Worm (Caenorhabditis elegans) whole organism, L3 larva: ENCODE data around the gene nape-1.

Experiments used
- R02D3.7 ChIP-seq: fragments of 150-350 bp; optimal IDR thresholded peaks from 2 replicates; lab custom pipeline; 2014; ENCODE audit warnings: missing biosample characterization, missing genetic modification characterization
- ZK546.5 ChIP-seq: sonication (generic microtip); optimal IDR thresholded peaks from 2 replicates; lab custom pipeline; 2017; ENCODE audit warnings: missing biosample characterization, missing genetic modification characterization
- aly-2 ChIP-seq: fragments of 150-350 bp; optimal IDR thresholded peaks from 2 replicates; lab custom pipeline; 2014; ENCODE audit warnings: missing biosample characterization, missing genetic modification characterization
- ama-1 ChIP-seq: fragments of 150-350 bp; optimal IDR thresholded peaks from 2 replicates; lab custom pipeline; 2018
- ceh-16 ChIP-seq: sonication (generic microtip); optimal IDR thresholded peaks from 2 replicates; lab custom pipeline; 2017; ENCODE audit warnings: missing biosample characterization, missing genetic modification characterization
- ceh-28 ChIP-seq: fragments of 150-350 bp; optimal IDR thresholded peaks from 2 replicates; lab custom pipeline; 2014; ENCODE audit warnings: missing biosample characterization, missing genetic modification reagents, missing genetic modification characterization
- ceh-82 ChIP-seq: fragments of 150-350 bp; optimal IDR thresholded peaks from 2 replicates; lab custom pipeline; 2014; ENCODE audit warnings: missing biosample characterization, missing genetic modification characterization
- daf-12 ChIP-seq: fragments of 150-350 bp; optimal IDR thresholded peaks from 2 replicates; lab custom pipeline; 2014; ENCODE audit warnings: missing biosample characterization, missing genetic modification reagents, missing genetic modification characterization
- egl-5 ChIP-seq: fragments of 150-350 bp; optimal IDR thresholded peaks from 2 replicates; lab custom pipeline; 2017; ENCODE audit warnings: missing biosample characterization, missing genetic modification reagents, missing genetic modification characterization, inconsistent platforms
- elt-2 ChIP-seq: sonication (generic microtip); optimal IDR thresholded peaks from 2 replicates; lab custom pipeline; 2016; ENCODE audit warnings: missing genetic modification reagents, mild to moderate bottlenecking, missing genetic modification characterization, missing compliant biosample characterization
- eor-1 ChIP-seq, 2 experiments: fragments of 150-350 bp; optimal IDR thresholded peaks; 2 replicates each; lab custom pipeline; 2014 to 2018; ENCODE audit warnings: missing biosample characterization in 2 of 2, missing genetic modification characterization in 2 of 2
- fkh-10 ChIP-seq: sonication (generic microtip); optimal IDR thresholded peaks from 2 replicates; lab custom pipeline; 2017; ENCODE audit warnings: missing biosample characterization, missing genetic modification reagents, missing genetic modification characterization
- fos-1 ChIP-seq: fragments of 150-350 bp; optimal IDR thresholded peaks from 2 replicates; lab custom pipeline; 2014; ENCODE audit warnings: missing biosample characterization, missing genetic modification characterization
- hmg-11 ChIP-seq: sonication (generic microtip); optimal IDR thresholded peaks from 2 replicates; lab custom pipeline; 2016; ENCODE audit warnings: missing genetic modification characterization, missing compliant biosample characterization
- jun-1 ChIP-seq: fragments of 150-350 bp; optimal IDR thresholded peaks from 2 replicates; lab custom pipeline; 2014; ENCODE audit warnings: missing biosample characterization, missing genetic modification reagents, missing genetic modification characterization
- lin-39 ChIP-seq: fragments of 150-350 bp; optimal IDR thresholded peaks from 2 replicates; lab custom pipeline; 2018; ENCODE audit warnings: missing biosample characterization, missing genetic modification reagents, missing genetic modification characterization
- lsy-12 ChIP-seq: sonication (generic microtip); optimal IDR thresholded peaks from 2 replicates; lab custom pipeline; 2016; ENCODE audit warnings: mild to moderate bottlenecking, missing genetic modification characterization, missing compliant biosample characterization
- mdl-1 ChIP-seq: fragments of 150-350 bp; optimal IDR thresholded peaks from 2 replicates; lab custom pipeline; 2014; ENCODE audit warnings: missing biosample characterization, missing genetic modification characterization
- mml-1 ChIP-seq: fragments of 150-350 bp; sonication (generic microtip); optimal IDR thresholded peaks from 3 replicates; lab custom pipeline; 2014; ENCODE audit warnings: missing biosample characterization, missing genetic modification characterization
- nfya-1 ChIP-seq: sonication (generic microtip); optimal IDR thresholded peaks from 2 replicates; lab custom pipeline; 2017; ENCODE audit warnings: missing genetic modification characterization, mild to moderate bottlenecking, missing compliant biosample characterization, antibody characterized with exemption, moderate library complexity; ENCODE audit not compliant: insufficient read depth
- nhr-11 ChIP-seq: fragments of 150-350 bp; optimal IDR thresholded peaks from 2 replicates; lab custom pipeline; 2014; ENCODE audit warnings: missing biosample characterization, missing genetic modification characterization
- nhr-23 ChIP-seq: fragments of 150-350 bp; optimal IDR thresholded peaks from 2 replicates; lab custom pipeline; 2014; ENCODE audit warnings: missing biosample characterization, missing genetic modification reagents, missing genetic modification characterization
- nhr-25 ChIP-seq: sonication (generic microtip); optimal IDR thresholded peaks from 2 replicates; lab custom pipeline; 2017; ENCODE audit warnings: missing biosample characterization, missing genetic modification characterization
- nhr-28 ChIP-seq: fragments of 150-350 bp; optimal IDR thresholded peaks from 2 replicates; lab custom pipeline; 2014; ENCODE audit warnings: missing biosample characterization, missing genetic modification characterization
- nhr-43 ChIP-seq: sonication (generic microtip); optimal IDR thresholded peaks from 2 replicates; lab custom pipeline; 2016; ENCODE audit warnings: mild to moderate bottlenecking, missing genetic modification characterization, missing compliant biosample characterization; ENCODE audit not compliant: poor library complexity, severe bottlenecking
- nhr-67 ChIP-seq: fragments of 150-350 bp; optimal IDR thresholded peaks from 2 replicates; lab custom pipeline; 2014; ENCODE audit warnings: missing biosample characterization, missing genetic modification characterization
- nhr-76 ChIP-seq: fragments of 150-350 bp; sonication (generic microtip); optimal IDR thresholded peaks from 5 replicates; lab custom pipeline; 2014; ENCODE audit warnings: missing biosample characterization, missing genetic modification characterization
- nhr-77 ChIP-seq: fragments of 150-350 bp; optimal IDR thresholded peaks from 2 replicates; lab custom pipeline; 2014; ENCODE audit warnings: missing biosample characterization, missing genetic modification characterization
- pha-4 ChIP-seq: fragments of 150-350 bp; optimal IDR thresholded peaks from 2 replicates; lab custom pipeline; 2014; ENCODE audit warnings: missing biosample characterization, missing genetic modification reagents, missing genetic modification characterization
- sea-2 ChIP-seq: fragments of 150-350 bp; sonication (generic microtip); optimal IDR thresholded peaks from 4 replicates; lab custom pipeline; 2014; ENCODE audit warnings: missing biosample characterization, missing genetic modification reagents, missing genetic modification characterization
- skn-1 ChIP-seq: fragments of 150-350 bp; optimal IDR thresholded peaks from 2 replicates; lab custom pipeline; 2014; ENCODE audit warnings: missing biosample characterization, missing genetic modification characterization
- snpc-4 ChIP-seq: fragments of 150-350 bp; optimal IDR thresholded peaks from 2 replicates; lab custom pipeline; 2014; ENCODE audit warnings: missing biosample characterization, missing genetic modification characterization
- tbx-2 ChIP-seq: sonication (generic microtip); optimal IDR thresholded peaks from 2 replicates; lab custom pipeline; 2016; ENCODE audit warnings: mild to moderate bottlenecking, missing genetic modification characterization, missing compliant biosample characterization
- unc-39 ChIP-seq: sonication (generic microtip); optimal IDR thresholded peaks from 4 replicates; lab custom pipeline; 2017; ENCODE audit warnings: missing biosample characterization, missing genetic modification characterization
- unc-62 ChIP-seq: fragments of 150-350 bp; sonication (generic microtip); optimal IDR thresholded peaks from 4 replicates; lab custom pipeline; 2014; ENCODE audit warnings: missing biosample characterization, missing genetic modification reagents, missing genetic modification characterization
- zag-1 ChIP-seq: fragments of 150-350 bp; optimal IDR thresholded peaks from 2 replicates; lab custom pipeline; 2014; ENCODE audit warnings: missing biosample characterization, missing genetic modification characterization
- ztf-4 ChIP-seq: fragments of 150-350 bp; optimal IDR thresholded peaks from 2 replicates; lab custom pipeline; 2014; ENCODE audit warnings: missing biosample characterization, missing genetic modification characterization

The nape-1 gene

ce11 chrIV:3710737-3711136 lies 29.9 kb downstream of the nape-1 start:
- TF ChIP-seq nhr-28 (tag; lab: Kevin White, UChicago) (no peak), ZK546.5 (tag; lab: Kevin White, UChicago) (no peak), zag-1 (tag; lab: Kevin White, UChicago) (no peak), fkh-10 (no peak), ama-1 (lab: Kevin White, UChicago) (no peak), nfya-1 (tag; lab: Kevin White, UChicago) (no peak), mdl-1 (no peak), pha-4 (tag; lab: Kevin White, UChicago) (no peak), nhr-11 (no peak), eor-1 (tag; optimal IDR thresholded peaks at IDR 0.05; lab: Kevin White, UChicago) (no peak), snpc-4 (tag; lab: Kevin White, UChicago) (no peak), aly-2 (tag; lab: Kevin White, UChicago) (no peak), hmg-11 (no peak), nhr-77 (tag; lab: Kevin White, UChicago) (no peak), ceh-28 (no peak), nhr-67 (tag; lab: Kevin White, UChicago) (no peak)
- TF ChIP-seq, all 47 proteins: peak for 0

DNA sequence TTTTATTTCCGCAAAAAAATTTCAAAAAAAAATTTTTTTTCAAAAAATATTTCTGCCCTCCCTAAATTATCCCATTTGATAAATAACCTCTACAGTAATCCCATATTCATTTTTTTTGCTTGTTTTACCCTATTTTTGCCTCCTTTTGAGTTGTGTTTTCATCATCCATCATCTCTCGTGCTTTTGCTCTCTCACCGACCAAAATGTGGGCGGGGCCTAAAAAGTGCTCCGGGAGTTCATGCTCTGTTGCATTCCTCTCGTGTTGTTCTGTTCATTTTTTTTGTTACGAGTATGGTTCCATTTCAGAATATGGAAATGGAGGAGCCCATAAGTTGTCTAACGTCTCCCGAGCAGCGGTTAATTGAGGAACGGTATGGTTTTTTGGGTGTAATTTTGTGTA lies 31.5 kb downstream of the nape-1 start, which contains the start of gene Y37E11AL.1:
TSS of gene Y37E11AL.1 (plus strand) at position 301 of the 400 bp plus-strand sequence.
- no peak for TF ChIP-seq mml-1 (tag; lab: Kevin White, UChicago)
- TF ChIP-seq, all 47 proteins: peak for 0

DNA sequence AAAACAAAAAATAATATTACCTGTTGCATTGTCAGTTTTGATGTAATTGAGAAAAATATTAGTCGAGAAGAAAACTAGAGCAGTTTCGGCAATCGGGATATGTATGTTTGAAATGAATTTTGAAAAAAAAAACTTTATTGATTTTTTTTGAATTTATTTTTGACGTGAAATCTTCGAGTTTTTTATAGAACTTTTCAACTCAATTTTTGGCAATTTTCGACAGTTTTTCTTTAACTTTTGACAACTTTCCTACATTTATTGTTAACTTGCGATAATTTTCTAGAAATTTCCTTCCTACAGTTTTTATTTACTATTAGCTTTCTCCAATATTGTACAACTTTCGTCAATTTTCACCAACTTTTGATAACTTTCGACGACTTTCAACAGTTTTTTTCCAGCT lies 38.8 kb downstream of the nape-1 start, which contains the start of gene Y37E11AL.12:
TSS of gene Y37E11AL.12 (minus strand) at position 101 of the 400 bp plus-strand sequence.
- TF ChIP-seq mml-1 (tag; lab: Kevin White, UChicago): no peak
- TF ChIP-seq pha-4 (tag; lab: Kevin White, UChicago): no peak
- no peak for TF ChIP-seq nhr-43 (tag; lab: Kevin White, UChicago)
- TF ChIP-seq aly-2 (tag; lab: Kevin White, UChicago): no peak
- TF ChIP-seq nhr-11: no peak
- TF ChIP-seq lsy-12: no peak
- TF ChIP-seq tbx-2 (tag; lab: Kevin White, UChicago): no peak
- TF ChIP-seq eor-1 (tag; optimal IDR thresholded peaks at IDR 0.05; lab: Kevin White, UChicago): no peak
- TF ChIP-seq sea-2 (GFP tag; lab: Kevin White, UChicago): no peak
- no peak for TF ChIP-seq ztf-4 (tag; lab: Kevin White, UChicago)
- TF ChIP-seq ZK546.5 (tag; lab: Kevin White, UChicago): no peak
- no peak for TF ChIP-seq ceh-82
- TF ChIP-seq unc-62 (GFP tag; lab: Kevin White, UChicago): no peak
- no peak for TF ChIP-seq egl-5 (tag; lab: Kevin White, UChicago)

DNA sequence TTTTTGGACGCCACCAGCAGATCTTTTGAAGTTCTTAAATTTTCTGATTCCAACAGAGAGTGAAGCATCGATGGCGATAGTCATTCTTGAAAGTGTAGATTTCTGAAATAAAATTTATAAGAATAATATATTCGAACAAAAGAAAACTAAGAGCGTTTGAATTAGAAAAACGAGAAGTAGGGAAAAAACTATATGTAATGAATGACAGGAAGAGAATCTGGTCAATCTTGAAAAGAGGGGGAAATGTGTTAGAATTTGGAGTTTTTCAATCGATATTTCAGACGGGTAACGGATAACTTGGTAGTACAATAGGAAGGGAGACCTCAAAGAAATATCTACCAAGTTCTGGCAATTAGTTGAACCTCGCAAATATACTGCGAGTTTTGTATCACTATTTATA lies 40.1 kb downstream of the nape-1 start, which contains the start of gene Y37E11AL.9:
TSS of gene Y37E11AL.9 (minus strand) at position 101 of the 400 bp plus-strand sequence.
- TF ChIP-seq nhr-76 (tag; lab: Kevin White, UChicago): no peak
- TF ChIP-seq ama-1 (lab: Kevin White, UChicago): no peak
- no peak for TF ChIP-seq nhr-43 (tag; lab: Kevin White, UChicago)
- no peak for TF ChIP-seq ceh-16 (tag; lab: Kevin White, UChicago)
- TF ChIP-seq nhr-11: no peak
- TF ChIP-seq skn-1 (tag; lab: Kevin White, UChicago): no peak
- no peak for TF ChIP-seq fos-1
- no peak for TF ChIP-seq elt-2
- no peak for TF ChIP-seq unc-39
- TF ChIP-seq nhr-67 (tag; lab: Kevin White, UChicago): no peak
- no peak for TF ChIP-seq lin-39
- TF ChIP-seq R02D3.7 (tag; lab: Kevin White, UChicago): no peak
- TF ChIP-seq jun-1 (tag; lab: Kevin White, UChicago): no peak
- no peak for TF ChIP-seq nhr-25
- no peak for TF ChIP-seq sea-2 (GFP tag; lab: Kevin White, UChicago)
- TF ChIP-seq aly-2 (tag; lab: Kevin White, UChicago): no peak
- TF ChIP-seq, all 47 proteins: peak for 0

- TF ChIP-seq daf-12 (tag; lab: Kevin White, UChicago) (no peak), nhr-23 (tag; lab: Kevin White, UChicago) (no peak)
- TF ChIP-seq, all 47 proteins: peak for 0
Observed at ce11 chrIV:3698201-3698600, 42.5 kb downstream of the nape-1 start, which contains the start of gene Y37E11AL.2. TSS of gene Y37E11AL.2 (plus strand) at chrIV:3698501.
